Fruit fly (Drosophila melanogaster): ENCODE measurements around the gene Ucp4C.

- TF ChIP-seq kay (GFP tag; ENCODE audit: borderline replicate concordance) (no peak), tj (GFP tag; optimal IDR thresholded peaks at IDR 0.05) (no peak), Clk (GFP tag; optimal IDR thresholded peaks at IDR 0.05) (no peak), CG33017 (tag; optimal IDR thresholded peaks at IDR 0.05) (no peak), ovo (GFP tag; optimal IDR thresholded peaks at IDR 0.05) (no peak)
Observed at dm6 chr2L:5927363-5927762, 41.0 kb upstream of the Ucp4C start.
